Fruit fly (Drosophila melanogaster) whole organism, embryonic: ENCODE results near the gene CG34278.

ENCODE experiments used
- Bdp1 ChIP-seq: fragments of 200-800 bp; sonication (Bioruptor generic); optimal IDR thresholded peaks from 3 replicates; lab custom pipeline; 2016; ENCODE audit warnings: missing biosample characterization, missing genetic modification characterization
- Bteb2 ChIP-seq: fragments of 200-800 bp; sonication (Bioruptor generic); optimal IDR thresholded peaks from 2 replicates; lab custom pipeline; 2016; ENCODE audit warnings: missing biosample characterization, missing genetic modification characterization
- CG10462 ChIP-seq: fragments of 200-800 bp; sonication (Bioruptor generic); optimal IDR thresholded peaks from 2 replicates; lab custom pipeline; 2016; ENCODE audit warnings: missing biosample characterization, missing genetic modification characterization
- CG10979 ChIP-seq: fragments of 200-800 bp; sonication (Bioruptor generic); optimal IDR thresholded peaks from 2 replicates; lab custom pipeline; 2018; ENCODE audit warnings: missing biosample characterization, mild to moderate bottlenecking, missing genetic modification characterization, moderate library complexity
- CG11456 ChIP-seq: fragments of 200-800 bp; sonication (Bioruptor generic); IDR thresholded peaks from 3 replicates; pipeline ENCODE4 v1.3.6; 2022; ENCODE audit warnings: missing biosample characterization, missing genetic modification characterization
- CG12219 ChIP-seq: fragments of 200-800 bp; sonication (Bioruptor generic); optimal IDR thresholded peaks from 3 replicates; lab custom pipeline; 2018; ENCODE audit warnings: missing biosample characterization, mild to moderate bottlenecking, missing genetic modification characterization
- CG1233 ChIP-seq: fragments of 200-800 bp; sonication (Bioruptor generic); optimal IDR thresholded peaks from 4 replicates; lab custom pipeline; 2018; ENCODE audit warnings: missing biosample characterization, mild to moderate bottlenecking, missing genetic modification characterization
- CG13287 ChIP-seq: fragments of 200-800 bp; sonication (Bioruptor generic); IDR thresholded peaks from 2 replicates; pipeline ENCODE4 v1.3.6; 2022; ENCODE audit warnings: missing biosample characterization, missing genetic modification characterization; ENCODE audit not compliant: partially characterized antibody
- CG13894 ChIP-seq: fragments of 200-800 bp; sonication (Bioruptor generic); optimal IDR thresholded peaks from 3 replicates; lab custom pipeline; 2018; ENCODE audit warnings: missing biosample characterization, mild to moderate bottlenecking, missing genetic modification characterization, moderate library complexity
- CG14050 ChIP-seq: fragments of 200-800 bp; sonication (Bioruptor generic); IDR thresholded peaks from 3 replicates; pipeline ENCODE4 v1.3.6; 2022; ENCODE audit warnings: missing biosample characterization, missing genetic modification characterization
- CG17568 ChIP-seq: fragments of 200-800 bp; sonication (Bioruptor generic); optimal IDR thresholded peaks from 2 replicates; lab custom pipeline; 2018; ENCODE audit warnings: missing biosample characterization, mild to moderate bottlenecking, missing genetic modification characterization, moderate library complexity
- CG17802 ChIP-seq: fragments of 200-800 bp; sonication (Bioruptor generic); optimal IDR thresholded peaks from 2 replicates; lab custom pipeline; 2018; ENCODE audit warnings: missing biosample characterization, mild to moderate bottlenecking, missing genetic modification characterization, moderate library complexity
- CG18476 ChIP-seq: fragments of 200-800 bp; sonication (Bioruptor generic); optimal IDR thresholded peaks from 2 replicates; lab custom pipeline; 2016; ENCODE audit warnings: missing biosample characterization, mild to moderate bottlenecking, missing genetic modification characterization
- CG2875 ChIP-seq: fragments of 200-800 bp; sonication (Bioruptor generic); optimal IDR thresholded peaks from 2 replicates; lab custom pipeline; 2017; ENCODE audit warnings: missing biosample characterization, mild to moderate bottlenecking, missing genetic modification characterization, missing genetic modification reagents
- CG3163 ChIP-seq: fragments of 200-800 bp; sonication (Bioruptor generic); optimal IDR thresholded peaks from 3 replicates; lab custom pipeline; 2016; ENCODE audit warnings: missing biosample characterization, missing genetic modification characterization
- CG33213 ChIP-seq: fragments of 200-800 bp; sonication (Bioruptor generic); optimal IDR thresholded peaks from 3 replicates; lab custom pipeline; 2016; ENCODE audit warnings: missing biosample characterization, missing genetic modification characterization
- CG4404 ChIP-seq: fragments of 200-800 bp; sonication (Bioruptor generic); IDR thresholded peaks from 2 replicates; pipeline ENCODE4 v1.3.6; 2022; ENCODE audit warnings: missing biosample characterization, missing genetic modification characterization
- CG8359 ChIP-seq: fragments of 200-800 bp; sonication (Bioruptor generic); optimal IDR thresholded peaks from 2 replicates; lab custom pipeline; 2017; ENCODE audit warnings: missing biosample characterization, mild to moderate bottlenecking, missing genetic modification characterization, borderline replicate concordance
- CG8944 ChIP-seq: fragments of 200-800 bp; sonication (Bioruptor generic); optimal IDR thresholded peaks from 3 replicates; lab custom pipeline; 2016; ENCODE audit warnings: missing biosample characterization, missing genetic modification characterization
- Dip3 ChIP-seq: fragments of 200-800 bp; sonication (Bioruptor generic); optimal IDR thresholded peaks from 3 replicates; lab custom pipeline; 2016; ENCODE audit warnings: missing biosample characterization, missing genetic modification characterization
- Dref ChIP-seq: fragments of 200-800 bp; sonication (Bioruptor generic); IDR thresholded peaks from 2 replicates; pipeline ENCODE4 v1.3.6; 2022; ENCODE audit warnings: missing biosample characterization, missing genetic modification characterization
- Lhr ChIP-seq: fragments of 200-800 bp; sonication (Bioruptor generic); optimal IDR thresholded peaks from 3 replicates; lab custom pipeline; 2017; ENCODE audit warnings: mild to moderate bottlenecking, missing biosample characterization, missing genetic modification reagents, missing genetic modification characterization
- Max ChIP-seq: fragments of 200-800 bp; sonication (Bioruptor generic); optimal IDR thresholded peaks from 2 replicates; lab custom pipeline; 2016; ENCODE audit warnings: missing biosample characterization, mild to moderate bottlenecking, missing genetic modification characterization
- Mrtf ChIP-seq: fragments of 200-800 bp; sonication (Bioruptor generic); IDR thresholded peaks from 3 replicates; pipeline ENCODE4 v1.3.6; 2022; ENCODE audit warnings: missing biosample characterization, missing genetic modification characterization
- Myb ChIP-seq: fragments of 200-800 bp; sonication (Bioruptor generic); optimal IDR thresholded peaks from 2 replicates; lab custom pipeline; 2016; ENCODE audit warnings: missing biosample characterization, missing genetic modification characterization
- Oli ChIP-seq: fragments of 200-800 bp; sonication (Bioruptor generic); optimal IDR thresholded peaks from 2 replicates; lab custom pipeline; 2018; ENCODE audit warnings: missing biosample characterization, mild to moderate bottlenecking, missing genetic modification characterization, moderate library complexity
- Trl ChIP-seq, 3 experiments: fragments of >200 bp in 2 of 3; fragments of 200-800 bp in 1 of 3; sonication (Bioruptor generic) in 1 of 3; optimal IDR thresholded peaks; 2 replicates in 1 of 3; 3 replicates in 2 of 3; lab custom pipeline; 2016 to 2017; ENCODE audit warnings: missing biosample characterization in 1 of 3, missing genetic modification characterization in 1 of 3
- amos ChIP-seq: fragments of 200-800 bp; sonication (Bioruptor generic); IDR thresholded peaks from 2 replicates; pipeline ENCODE4 v1.3.6; 2022; ENCODE audit warnings: missing biosample characterization, missing genetic modification characterization; ENCODE audit not compliant: partially characterized antibody
- ara ChIP-seq: fragments of 200-800 bp; sonication (Bioruptor generic); IDR thresholded peaks from 2 replicates; pipeline ENCODE4 v1.3.6; 2022; ENCODE audit warnings: missing biosample characterization, missing genetic modification characterization
- bigmax ChIP-seq: fragments of 200-800 bp; sonication (Bioruptor generic); optimal IDR thresholded peaks from 2 replicates; lab custom pipeline; 2018; ENCODE audit warnings: missing biosample characterization, mild to moderate bottlenecking, missing genetic modification characterization
- bowl ChIP-seq: fragments of 200-800 bp; sonication (Bioruptor generic); IDR thresholded peaks from 2 replicates; pipeline ENCODE4 v1.3.6; 2022; ENCODE audit warnings: missing biosample characterization, missing genetic modification characterization
- corto ChIP-seq: fragments of 200-800 bp; sonication (Bioruptor generic); optimal IDR thresholded peaks from 2 replicates; lab custom pipeline; 2016; ENCODE audit warnings: missing biosample characterization, mild to moderate bottlenecking, missing genetic modification characterization, moderate library complexity
- croc ChIP-seq: fragments of 200-800 bp; sonication (Bioruptor generic); conservative IDR thresholded peaks from 3 replicates; pipeline ENCODE4 v1.3.6; 2022; ENCODE audit warnings: missing biosample characterization, missing genetic modification characterization
- dmrt99B ChIP-seq: fragments of 200-800 bp; sonication (Bioruptor generic); optimal IDR thresholded peaks from 2 replicates; lab custom pipeline; 2018; ENCODE audit warnings: missing biosample characterization, mild to moderate bottlenecking, missing genetic modification characterization, moderate library complexity
- dysf ChIP-seq: fragments of 200-800 bp; sonication (Bioruptor generic); IDR thresholded peaks from 3 replicates; pipeline ENCODE4 v1.3.6; 2022; ENCODE audit warnings: missing biosample characterization, missing genetic modification characterization
- eyg ChIP-seq: fragments of 200-800 bp; sonication (Bioruptor generic); optimal IDR thresholded peaks from 3 replicates; lab custom pipeline; 2016; ENCODE audit warnings: missing biosample characterization, missing genetic modification characterization
- fd96Cb ChIP-seq: fragments of 200-800 bp; sonication (Bioruptor generic); optimal IDR thresholded peaks from 2 replicates; lab custom pipeline; 2018; ENCODE audit warnings: missing biosample characterization, mild to moderate bottlenecking, missing genetic modification characterization, moderate library complexity
- gce ChIP-seq: fragments of 200-800 bp; sonication (Bioruptor generic); IDR thresholded peaks from 3 replicates; pipeline ENCODE4 v1.3.6; 2022; ENCODE audit warnings: missing biosample characterization, missing genetic modification characterization
- grau ChIP-seq: fragments of 200-800 bp; optimal IDR thresholded peaks from 3 replicates; lab custom pipeline; 2019; ENCODE audit warnings: missing biosample characterization, mild to moderate bottlenecking, missing genetic modification characterization, moderate library complexity
- jigr1 ChIP-seq: fragments of 200-800 bp; sonication (Bioruptor generic); IDR thresholded peaks from 3 replicates; pipeline ENCODE4 v1.3.6; 2022; ENCODE audit warnings: missing biosample characterization, missing genetic modification characterization
- lilli ChIP-seq: fragments of 200-800 bp; sonication (Bioruptor generic); optimal IDR thresholded peaks from 3 replicates; lab custom pipeline; 2016; ENCODE audit warnings: missing biosample characterization, missing genetic modification characterization
- org-1 ChIP-seq: fragments of 200-800 bp; sonication (Bioruptor generic); optimal IDR thresholded peaks from 2 replicates; lab custom pipeline; 2017; ENCODE audit warnings: missing biosample characterization, missing genetic modification characterization
- p53 ChIP-seq: fragments of 200-800 bp; sonication (Bioruptor generic); optimal IDR thresholded peaks from 2 replicates; lab custom pipeline; 2016; ENCODE audit warnings: missing biosample characterization, missing genetic modification characterization
- pan ChIP-seq, 4 experiments: fragments of >200 bp in 3 of 4; fragments of 200-800 bp in 1 of 4; sonication (Bioruptor generic) in 1 of 4; optimal IDR thresholded peaks in 3 of 4; IDR thresholded peaks in 1 of 4; 2 replicates each; pipeline versions ENCODE4 v1.3.6 to Lab custom; 2017 to 2022; ENCODE audit warnings: missing biosample characterization in 2 of 4, missing genetic modification characterization in 2 of 4, mixed read lengths in 1 of 4
- pfk ChIP-seq: fragments of 200-800 bp; sonication (Bioruptor generic); optimal IDR thresholded peaks from 2 replicates; lab custom pipeline; 2018; ENCODE audit warnings: missing biosample characterization, mild to moderate bottlenecking, missing genetic modification characterization, moderate library complexity
- run ChIP-seq: fragments of 200-800 bp; sonication (Bioruptor generic); optimal IDR thresholded peaks from 3 replicates; lab custom pipeline; 2018; ENCODE audit warnings: missing biosample characterization, mild to moderate bottlenecking, missing genetic modification characterization
- sens ChIP-seq: fragments of 200-800 bp; sonication (Bioruptor generic); peaks from one replicate; lab custom pipeline; 2016; ENCODE audit warnings: missing biosample characterization, missing genetic modification characterization
- trh ChIP-seq: fragments of 200-800 bp; sonication (Bioruptor generic); optimal IDR thresholded peaks from 2 replicates; lab custom pipeline; 2016; ENCODE audit warnings: missing biosample characterization, missing genetic modification characterization

Gene CG34278

DNA sequence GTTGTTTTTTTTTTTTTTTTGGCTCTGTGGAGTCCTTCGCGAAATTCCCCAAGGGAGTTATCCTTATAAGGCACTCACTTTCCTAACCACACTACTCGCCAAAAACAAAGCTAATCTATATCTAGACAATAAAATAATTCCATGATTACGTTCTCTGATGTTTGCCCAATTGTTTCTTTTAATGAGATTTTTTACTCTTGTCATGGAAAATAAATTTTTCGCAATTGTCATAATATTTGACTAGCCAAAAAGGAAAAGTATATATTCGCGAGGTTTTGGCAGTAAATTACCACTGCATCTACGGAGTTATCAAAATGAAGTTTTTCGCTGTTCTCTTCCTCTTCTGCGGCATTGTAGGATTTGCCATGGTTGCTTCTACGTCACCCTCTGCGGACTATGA lies at the start of gene CG34278:
CG34278 (plus strand) TSS at position 301 of the 400 bp plus-strand sequence.
- TF ChIP-seq Oli (tag; lab: Kevin White, UChicago) (no peak), CG8359 (no peak), Mrtf (GFP tag; lab: Robert Waterston, UW) (no peak), sens (GFP tag; lab: Kevin White, UChicago) (peak; percentile 12)

DNA sequence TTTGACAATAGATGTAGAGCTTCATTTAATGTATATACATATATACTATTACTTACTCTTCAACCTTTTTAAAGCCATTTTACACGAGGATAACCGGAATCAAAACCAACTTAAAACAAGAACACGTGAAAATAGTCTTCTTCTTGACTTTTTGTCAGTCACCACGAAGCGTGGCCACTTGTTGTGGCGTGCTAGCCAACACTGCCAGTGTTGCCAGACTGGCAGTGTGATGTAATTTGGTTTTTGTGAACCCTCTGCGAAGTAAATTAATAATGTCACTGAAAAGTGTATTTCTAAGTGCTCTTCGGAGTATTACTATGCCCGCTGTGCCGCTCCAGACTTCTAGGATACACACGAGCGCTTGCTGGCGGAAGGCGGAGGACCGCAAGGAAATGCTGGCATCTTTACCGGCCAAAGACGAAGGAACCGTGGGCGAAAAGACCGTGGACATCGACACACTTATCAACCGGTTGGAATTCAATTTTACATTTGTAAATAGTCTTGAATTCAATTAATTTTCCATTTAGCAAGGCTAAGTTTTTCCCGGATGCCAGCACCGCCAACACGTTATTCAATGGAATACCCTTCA lies 47.6 kb upstream of the CG34278 start, which contains the start of the genes Ns1 and mRpS11:
Ns1 (minus strand) TSS at position 150 of the 589 bp plus-strand sequence.
mRpS11 (plus strand) TSS at position 207 of the 589 bp plus-strand sequence.
- TF ChIP-seq CG11456 = 0 out of 3 replicates have a peak, but pooled peaks have one; percentile 44
- no peak for TF ChIP-seq p53 (GFP tag; lab: Kevin White, UChicago)
- no peak for TF ChIP-seq CG8944 (GFP tag; lab: Kevin White, UChicago)
- peak; percentile 44 for TF ChIP-seq CG33213 (GFP tag; lab: Kevin White, UChicago)
- peak; percentile 93 for TF ChIP-seq Max
- no peak for TF ChIP-seq bigmax
- no peak for TF ChIP-seq run (tag; lab: Kevin White, UChicago)
- TF ChIP-seq jigr1 (GFP tag; lab: Robert Waterston, UW) = no peak
- TF ChIP-seq CG2875 (GFP tag; lab: Kevin White, UChicago) = no peak
- TF ChIP-seq Bteb2 (GFP tag; lab: Kevin White, UChicago) = no peak
- no peak for TF ChIP-seq Lhr (GFP tag; lab: Kevin White, UChicago)
- TF ChIP-seq CG13894 (tag; lab: Kevin White, UChicago) = peak; percentile 20
- TF ChIP-seq amos (GFP tag; lab: Robert Waterston, UW) = peak; percentile 36; the same call in 1 of the 2 replicates
- TF ChIP-seq trh (GFP tag; lab: Kevin White, UChicago) = no peak
- TF ChIP-seq dmrt99B (tag; lab: Kevin White, UChicago) = no peak
- TF ChIP-seq pfk (GFP tag; lab: Kevin White, UChicago) = no peak
- TF ChIP-seq grau (tag; lab: Kevin White, UChicago) = peak; percentile 47
- no peak for TF ChIP-seq fd96Cb
- TF ChIP-seq Bdp1 = no peak
- TF ChIP-seq CG10462 (GFP tag; lab: Kevin White, UChicago) = no peak
- no peak for TF ChIP-seq CG12219 (GFP tag; lab: Kevin White, UChicago)
- TF ChIP-seq dysf (GFP tag; lab: Robert Waterston, UW) = no peak
- TF ChIP-seq ara (GFP tag; lab: Robert Waterston, UW) = no peak
- no peak for TF ChIP-seq bowl
- no peak; the same call in 1 of the 2 replicates for TF ChIP-seq Dref (GFP tag; lab: Robert Waterston, UW)
- TF ChIP-seq org-1 (GFP tag; lab: Kevin White, UChicago) = no peak
- TF ChIP-seq CG3163 = peak; percentile 15
- no peak for TF ChIP-seq eyg (GFP tag; lab: Kevin White, UChicago)
- peak; percentile 57; the same call in 1 of the 2 replicates for TF ChIP-seq CG13287
- peak; percentile 50 for TF ChIP-seq Myb
- peak; percentile 22 for TF ChIP-seq CG1233
- no peak for TF ChIP-seq CG14050
- TF ChIP-seq corto (GFP tag; lab: Kevin White, UChicago) = no peak
- peak; percentile 9 for TF ChIP-seq CG17568 (GFP tag; lab: Kevin White, UChicago)
- no peak for TF ChIP-seq croc (GFP tag; lab: Robert Waterston, UW)
- TF ChIP-seq pan (optimal IDR thresholded peaks at IDR 0.05; lab: Kevin White, UChicago) = no peak
- TF ChIP-seq pan (GFP tag; optimal IDR thresholded peaks at IDR 0.05 in 1 of 2, IDR thresholded peaks at IDR 0.05 in 1 of 2) = no peak
- no peak for TF ChIP-seq gce
- TF ChIP-seq Trl (optimal IDR thresholded peaks at IDR 0.05; lab: Kevin White, UChicago) = no peak
- TF ChIP-seq Trl (GFP tag; optimal IDR thresholded peaks at IDR 0.05; lab: Kevin White, UChicago) = peak; percentile 39
- TF ChIP-seq CG17802 (tag; lab: Kevin White, UChicago) = peak; percentile 10
- no peak for TF ChIP-seq CG18476 (GFP tag; lab: Kevin White, UChicago)
- TF ChIP-seq CG4404 (GFP tag; lab: Robert Waterston, UW) = no peak
- TF ChIP-seq lilli (GFP tag; lab: Kevin White, UChicago) = peak; percentile 24
- TF ChIP-seq CG10979 (tag; lab: Kevin White, UChicago) = peak; percentile 15
- TF ChIP-seq Dip3 (GFP tag; lab: Kevin White, UChicago) = peak; percentile 36
